Worm (Caenorhabditis elegans): ENCODE measurements around the gene F02H6.3.

DNA sequence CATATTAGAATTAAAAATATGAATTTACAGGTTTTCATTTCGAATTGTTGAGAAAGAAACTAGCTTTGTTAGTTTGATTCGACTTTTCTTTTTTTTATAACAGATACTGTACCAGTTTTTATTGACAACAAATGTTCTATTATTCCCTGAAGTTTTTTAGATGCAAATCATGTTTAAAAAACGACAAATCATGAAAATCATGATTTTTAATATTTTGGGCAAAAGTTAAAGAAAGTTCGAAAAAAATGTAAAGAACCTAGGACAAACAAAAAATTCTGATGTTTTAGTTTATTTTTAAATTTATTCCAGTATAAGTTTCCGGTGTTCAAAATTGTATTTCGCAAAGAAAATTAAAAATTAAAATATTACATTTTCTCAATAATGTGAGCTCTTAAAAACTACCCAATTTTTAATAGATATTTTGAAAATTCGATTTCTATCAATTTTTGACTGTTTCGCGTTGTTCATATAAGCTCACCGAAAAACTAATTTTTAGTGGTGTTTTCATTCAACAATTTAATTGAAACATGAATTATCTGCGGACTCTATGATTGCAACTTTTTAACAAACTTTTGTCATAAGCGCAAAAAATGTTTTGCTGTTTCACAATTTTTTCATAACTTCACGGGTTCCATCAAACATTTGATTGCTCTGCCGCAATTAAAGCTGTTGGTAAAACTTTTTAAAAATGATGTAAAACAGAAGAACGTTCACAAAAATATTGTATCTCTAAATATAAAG lies 38.3 kb downstream of the F02H6.3 start, which contains the start of gene Y64G10A.10:
- TF ChIP-seq skn-1 (tag; optimal IDR thresholded peaks at IDR 0.05) (no peak), nhr-237 (tag; optimal IDR thresholded peaks at IDR 0.05) (no peak), ztf-4 (tag; optimal IDR thresholded peaks at IDR 0.05) (no peak), snpc-4 (tag; optimal IDR thresholded peaks at IDR 0.05) (no peak), nhr-11 (tag; optimal IDR thresholded peaks at IDR 0.05) (no peak), ztf-11 (tag; optimal IDR thresholded peaks at IDR 0.05) (no peak), ZK546.5 (tag; optimal IDR thresholded peaks at IDR 0.05) (no peak), unc-62 (GFP tag; optimal IDR thresholded peaks at IDR 0.05) (no peak), ceh-9 (tag; optimal IDR thresholded peaks at IDR 0.05) (no peak), ama-1 (optimal IDR thresholded peaks at IDR 0.05) (no peak), nhr-28 (tag; optimal IDR thresholded peaks at IDR 0.05) (no peak)
